Worm (Caenorhabditis elegans): ENCODE data around the gene col-3.

DNA sequence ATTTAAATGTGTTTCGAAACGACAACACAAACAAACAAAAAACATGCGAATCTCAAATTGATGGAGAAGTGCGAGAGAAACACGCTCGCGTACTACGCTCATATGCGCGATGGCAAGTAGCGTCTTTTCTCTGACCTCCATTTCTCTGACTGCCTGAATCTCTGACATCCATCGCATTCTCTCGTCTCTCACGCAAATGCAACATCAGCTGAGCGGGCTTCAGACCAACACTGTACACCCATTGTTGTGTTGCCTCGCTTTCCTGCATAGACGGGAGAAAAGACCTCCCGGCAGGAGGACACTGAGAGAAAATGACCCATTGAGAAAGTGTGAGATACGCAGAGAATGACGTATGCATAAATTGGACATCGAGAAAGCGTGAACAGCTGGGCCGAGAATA lies 42.4 kb upstream of the col-3 start:
- TF ChIP-seq snpc-4 (tag; optimal IDR thresholded peaks at IDR 0.05) (no peak), lin-13 (GFP tag; optimal IDR thresholded peaks at IDR 0.05) (no peak), mep-1 (tag; optimal IDR thresholded peaks at IDR 0.05) (peak; percentile 75), pha-4 (GFP tag; IDR thresholded peaks at IDR 0.05) (no peak), pha-4 (tag; optimal IDR thresholded peaks at IDR 0.05) (peak; percentile 34), nhr-76 (tag; optimal IDR thresholded peaks at IDR 0.05) (no peak), F26F4.8 (GFP tag; conservative IDR thresholded peaks at IDR 0.05) (no peak), unc-62 (GFP tag; optimal IDR thresholded peaks at IDR 0.05 in 1 of 2) (peak in 1 of 2 experiments; percentile 98), unc-62 (tag; optimal IDR thresholded peaks at IDR 0.05) (no peak), fkh-10 (GFP tag; optimal IDR thresholded peaks at IDR 0.05) (no peak), ctbp-1 (GFP tag; IDR thresholded peaks at IDR 0.05) (no peak), F44E2.7 (GFP tag; IDR thresholded peaks at IDR 0.05) (no peak)
